Worm (Caenorhabditis elegans) whole organism, L2 larva: ENCODE data around the gene T19H12.2.

Experiments used
- C34F6.9 ChIP-seq: fragments of 150-350 bp; optimal IDR thresholded peaks from 2 replicates; lab custom pipeline; 2014; ENCODE audit warnings: missing biosample characterization, missing genetic modification characterization
- F13H6.1 ChIP-seq: sonication (generic microtip); optimal IDR thresholded peaks from 2 replicates; lab custom pipeline; 2016; ENCODE audit warnings: missing genetic modification characterization, missing compliant biosample characterization
- Y55F3AM.14 ChIP-seq: fragments of 200-800 bp; sonication (Bioruptor generic); optimal IDR thresholded peaks from 2 replicates; lab custom pipeline; 2018; ENCODE audit warnings: mild to moderate bottlenecking, missing genetic modification characterization, missing compliant biosample characterization
- ZK546.5 ChIP-seq: sonication (generic microtip); optimal IDR thresholded peaks from 2 replicates; lab custom pipeline; 2017; ENCODE audit warnings: missing biosample characterization, missing genetic modification characterization
- ama-1 ChIP-seq: fragments of 150-350 bp; optimal IDR thresholded peaks from 2 replicates; lab custom pipeline; 2018; ENCODE audit warnings: inconsistent platforms
- blmp-1 ChIP-seq: sonication (generic microtip); optimal IDR thresholded peaks from 2 replicates; lab custom pipeline; 2017; ENCODE audit warnings: missing genetic modification characterization, mild to moderate bottlenecking, missing compliant biosample characterization, antibody characterized with exemption, moderate library complexity; ENCODE audit not compliant: insufficient read depth
- ceh-16 ChIP-seq: fragments of 150-350 bp; optimal IDR thresholded peaks from 2 replicates; lab custom pipeline; 2014; ENCODE audit warnings: missing biosample characterization, missing genetic modification characterization
- ceh-82 ChIP-seq: fragments of 150-350 bp; optimal IDR thresholded peaks from 2 replicates; lab custom pipeline; 2014; ENCODE audit warnings: missing biosample characterization, missing genetic modification characterization
- crh-2 ChIP-seq: sonication (generic microtip); optimal IDR thresholded peaks from 2 replicates; lab custom pipeline; 2017; ENCODE audit warnings: missing biosample characterization, missing genetic modification characterization
- dmd-4 ChIP-seq: sonication (generic microtip); optimal IDR thresholded peaks from 2 replicates; lab custom pipeline; 2017; ENCODE audit warnings: missing biosample characterization, missing genetic modification characterization
- elt-3 ChIP-seq: sonication (generic microtip); optimal IDR thresholded peaks from 2 replicates; lab custom pipeline; 2017; ENCODE audit warnings: missing biosample characterization, missing genetic modification characterization
- lin-11 ChIP-seq: fragments of 150-350 bp; sonication (generic microtip); optimal IDR thresholded peaks from 2 replicates; lab custom pipeline; 2014; ENCODE audit warnings: missing biosample characterization, missing genetic modification characterization, inconsistent platforms, mixed read lengths
- lin-13 ChIP-seq: fragments of 150-350 bp; optimal IDR thresholded peaks from 2 replicates; lab custom pipeline; 2014; ENCODE audit warnings: missing biosample characterization, missing genetic modification reagents, missing genetic modification characterization
- lin-39 ChIP-seq: fragments of 150-350 bp; optimal IDR thresholded peaks from 2 replicates; lab custom pipeline; 2014; ENCODE audit warnings: missing biosample characterization, missing genetic modification reagents, missing genetic modification characterization
- lsy-2 ChIP-seq, 2 experiments: fragments of 150-350 bp in 1 of 2; sonication (generic microtip) in 1 of 2; optimal IDR thresholded peaks; 2 replicates each; lab custom pipeline; 2014 to 2017; ENCODE audit warnings: missing biosample characterization in 2 of 2, missing genetic modification characterization in 2 of 2
- mab-5 ChIP-seq: fragments of 150-350 bp; optimal IDR thresholded peaks from 2 replicates; lab custom pipeline; 2014; ENCODE audit warnings: missing biosample characterization, missing genetic modification characterization
- mbf-1 ChIP-seq: sonication (generic microtip); optimal IDR thresholded peaks from 2 replicates; lab custom pipeline; 2017; ENCODE audit warnings: missing biosample characterization, missing genetic modification characterization
- nhr-10 ChIP-seq: sonication (generic microtip); optimal IDR thresholded peaks from 2 replicates; lab custom pipeline; 2017; ENCODE audit warnings: missing biosample characterization, missing genetic modification characterization
- nhr-12 ChIP-seq: fragments of 150-350 bp; optimal IDR thresholded peaks from 2 replicates; lab custom pipeline; 2014; ENCODE audit warnings: missing biosample characterization, missing genetic modification characterization
- nhr-23 ChIP-seq: fragments of 150-350 bp; optimal IDR thresholded peaks from 2 replicates; lab custom pipeline; 2014; ENCODE audit warnings: missing biosample characterization, missing genetic modification reagents, missing genetic modification characterization
- nhr-237 ChIP-seq: fragments of 150-350 bp; optimal IDR thresholded peaks from 2 replicates; lab custom pipeline; 2014; ENCODE audit warnings: missing biosample characterization, missing genetic modification characterization
- nhr-25 ChIP-seq: fragments of 150-350 bp; sonication (generic microtip); optimal IDR thresholded peaks from 3 replicates; lab custom pipeline; 2014; ENCODE audit warnings: missing biosample characterization, missing genetic modification characterization
- nhr-6 ChIP-seq: fragments of 150-350 bp; optimal IDR thresholded peaks from 2 replicates; lab custom pipeline; 2014; ENCODE audit warnings: missing biosample characterization, missing genetic modification characterization
- peb-1 ChIP-seq: fragments of 150-350 bp; optimal IDR thresholded peaks from 2 replicates; lab custom pipeline; 2014; ENCODE audit warnings: missing biosample characterization, missing genetic modification characterization
- skn-1 ChIP-seq: sonication (generic microtip); optimal IDR thresholded peaks from 2 replicates; lab custom pipeline; 2017; ENCODE audit warnings: missing biosample characterization, missing genetic modification characterization
- sma-3 ChIP-seq: sonication (generic microtip); optimal IDR thresholded peaks from 2 replicates; lab custom pipeline; 2016; ENCODE audit warnings: missing genetic modification reagents, missing genetic modification characterization, missing compliant biosample characterization
- unc-39 ChIP-seq: fragments of 150-350 bp; optimal IDR thresholded peaks from 2 replicates; lab custom pipeline; 2014; ENCODE audit warnings: missing biosample characterization, missing genetic modification characterization
- unc-55 ChIP-seq: fragments of 150-350 bp; sonication (generic microtip); optimal IDR thresholded peaks from 3 replicates; lab custom pipeline; 2014; ENCODE audit warnings: missing biosample characterization, missing genetic modification reagents, missing genetic modification characterization
- unc-62 ChIP-seq: fragments of 150-350 bp; optimal IDR thresholded peaks from 2 replicates; lab custom pipeline; 2014; ENCODE audit warnings: missing biosample characterization, missing genetic modification reagents, missing genetic modification characterization
- zag-1 ChIP-seq: fragments of 150-350 bp; optimal IDR thresholded peaks from 2 replicates; lab custom pipeline; 2014; ENCODE audit warnings: missing biosample characterization, missing genetic modification characterization

Gene T19H12.2

ce11 chrV:4922024-4922423 is 31.8 kb downstream of the T19H12.2 start, which contains the start of gene srh-22:
srh-22 (plus strand) TSS chrV:4922324.
- TF ChIP-seq blmp-1 (tag; lab: Kevin White, UChicago) (no peak), crh-2 (tag; lab: Kevin White, UChicago) (no peak), lin-39 (no peak), nhr-237 (tag; lab: Kevin White, UChicago) (no peak), skn-1 (tag; lab: Kevin White, UChicago) (no peak), peb-1 (no peak), C34F6.9 (tag; lab: Kevin White, UChicago) (no peak), ZK546.5 (tag; lab: Kevin White, UChicago) (no peak), lin-13 (GFP tag; lab: Kevin White, UChicago) (no peak), dmd-4 (tag; lab: Kevin White, UChicago) (no peak), unc-62 (GFP tag; lab: Kevin White, UChicago) (no peak), nhr-25 (tag; lab: Kevin White, UChicago) (no peak), Y55F3AM.14 (GFP tag; lab: Kevin White, UChicago) (no peak)

ce11 chrV:4924618-4925017 is 34.4 kb downstream of the T19H12.2 start, which contains the start of gene srh-20:
srh-20 (plus strand) TSS chrV:4924918.
- TF ChIP-seq nhr-23 (tag; lab: Kevin White, UChicago) (no peak), sma-3 (GFP tag; lab: Kevin White, UChicago) (no peak), nhr-237 (tag; lab: Kevin White, UChicago) (no peak), ceh-16 (tag; lab: Kevin White, UChicago) (no peak), mbf-1 (no peak)
- TF ChIP-seq, all 48 proteins: peak for 0

ce11 chrV:4926371-4926770 is 36.1 kb downstream of the T19H12.2 start, which contains the start of gene srh-21:
srh-21 (plus strand) TSS chrV:4926671.
- no peak for TF ChIP-seq crh-2 (tag; lab: Kevin White, UChicago)
- TF ChIP-seq lsy-2 (tag; optimal IDR thresholded peaks at IDR 0.05; lab: Kevin White, UChicago) = no peak
- TF ChIP-seq lin-13 (GFP tag; lab: Kevin White, UChicago) = no peak
- no peak for TF ChIP-seq mab-5 (tag; lab: Kevin White, UChicago)
- no peak for TF ChIP-seq skn-1 (tag; lab: Kevin White, UChicago)
- TF ChIP-seq, all 48 proteins: peak for 0

- TF ChIP-seq lin-39 (no peak), peb-1 (no peak)
Observed at ce11 chrV:4929842-4930241, 39.6 kb downstream of the T19H12.2 start, which contains the start of gene str-205. str-205 (minus strand) TSS chrV:4929942.

ce11 chrV:4932814-4933213 is 42.6 kb downstream of the T19H12.2 start, which contains the start of gene C02E7.10:
C02E7.10 (minus strand) TSS chrV:4933045.
- TF ChIP-seq nhr-237 (tag; lab: Kevin White, UChicago) = no peak
- no peak for TF ChIP-seq lin-39
- TF ChIP-seq ceh-82 (tag; lab: Kevin White, UChicago) = no peak

ce11 chrV:4933268-4933667 is 43.0 kb downstream of the T19H12.2 start:
- TF ChIP-seq zag-1 (tag; lab: Kevin White, UChicago) = no peak
- no peak for TF ChIP-seq ZK546.5 (tag; lab: Kevin White, UChicago)
- TF ChIP-seq unc-39 (tag; lab: Kevin White, UChicago) = no peak
- no peak for TF ChIP-seq unc-62 (GFP tag; lab: Kevin White, UChicago)
- no peak for TF ChIP-seq F13H6.1 (tag; lab: Kevin White, UChicago)
- no peak for TF ChIP-seq nhr-237 (tag; lab: Kevin White, UChicago)
- no peak for TF ChIP-seq elt-3 (tag; lab: Kevin White, UChicago)
- no peak for TF ChIP-seq nhr-12 (tag; lab: Kevin White, UChicago)
- no peak for TF ChIP-seq unc-55 (GFP tag; lab: Kevin White, UChicago)
- TF ChIP-seq nhr-6 = no peak
- no peak for TF ChIP-seq nhr-10
- no peak for TF ChIP-seq lin-11 (tag; lab: Kevin White, UChicago)
- no peak for TF ChIP-seq ceh-16 (tag; lab: Kevin White, UChicago)
- TF ChIP-seq ceh-82 (tag; lab: Kevin White, UChicago) = no peak
- TF ChIP-seq ama-1 (lab: Kevin White, UChicago) = no peak
- no peak for TF ChIP-seq nhr-25 (tag; lab: Kevin White, UChicago)
- TF ChIP-seq nhr-23 (tag; lab: Kevin White, UChicago) = no peak
- TF ChIP-seq skn-1 (tag; lab: Kevin White, UChicago) = no peak
- no peak for TF ChIP-seq Y55F3AM.14 (GFP tag; lab: Kevin White, UChicago)
- no peak for TF ChIP-seq mab-5 (tag; lab: Kevin White, UChicago)
